Worm (Caenorhabditis elegans) whole organism, L4/young adult: Measurements from ENCODE around the gene C09H10.4.

Experiments
- W03F9.2 ChIP-seq: fragments of 150-350 bp; optimal IDR thresholded peaks from 2 replicates; lab custom pipeline; 2014; ENCODE audit warnings: missing biosample characterization, missing genetic modification characterization
- him-1 ChIP-seq: sonication (generic microtip); optimal IDR thresholded peaks from 2 replicates; lab custom pipeline; 2016; ENCODE audit warnings: missing genotype, missing genetic modification reagents, missing genetic modification characterization, missing compliant biosample characterization

DNA sequence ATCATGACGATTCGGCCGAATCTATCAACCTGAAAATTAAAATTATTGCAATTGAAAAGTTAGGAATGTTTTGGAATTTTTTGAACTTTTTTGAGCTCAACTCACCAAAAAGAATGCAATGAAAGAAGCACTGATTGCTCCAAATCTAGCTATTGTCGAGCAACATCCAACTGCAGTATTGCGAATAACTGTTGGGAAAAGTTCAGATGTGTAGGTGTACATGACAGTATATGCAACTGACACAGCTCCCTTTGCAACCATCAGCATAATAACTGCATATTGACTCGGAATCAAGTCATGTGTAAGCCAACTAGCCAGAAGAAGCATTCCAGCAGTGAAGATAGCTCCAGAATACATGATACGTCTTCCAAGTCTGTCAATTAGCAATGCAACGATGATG, 47.4 kb upstream of the C09H10.4 start:
- no peak for TF ChIP-seq W03F9.2
- TF ChIP-seq him-1 = no peak
